Worm (Caenorhabditis elegans) whole organism, L3 larva: ENCODE data around the gene lido-1.
"Not testable (repeated sequence)": the region's sequence is repeated elsewhere in the genome, so short reads cannot be mapped to it uniquely, and the experiment has no call there.

Experiments
- R02D3.7 ChIP-seq: fragments of 150-350 bp; optimal IDR thresholded peaks from 2 replicates; lab custom pipeline; 2014; ENCODE audit warnings: missing biosample characterization, missing genetic modification characterization
- ZK546.5 ChIP-seq: sonication (generic microtip); optimal IDR thresholded peaks from 2 replicates; lab custom pipeline; 2017; ENCODE audit warnings: missing biosample characterization, missing genetic modification characterization
- ama-1 ChIP-seq: fragments of 150-350 bp; optimal IDR thresholded peaks from 2 replicates; lab custom pipeline; 2018
- ceh-16 ChIP-seq: sonication (generic microtip); optimal IDR thresholded peaks from 2 replicates; lab custom pipeline; 2017; ENCODE audit warnings: missing biosample characterization, missing genetic modification characterization
- ceh-28 ChIP-seq: fragments of 150-350 bp; optimal IDR thresholded peaks from 2 replicates; lab custom pipeline; 2014; ENCODE audit warnings: missing biosample characterization, missing genetic modification reagents, missing genetic modification characterization
- ceh-82 ChIP-seq: fragments of 150-350 bp; optimal IDR thresholded peaks from 2 replicates; lab custom pipeline; 2014; ENCODE audit warnings: missing biosample characterization, missing genetic modification characterization
- ceh-9 ChIP-seq: sonication (generic microtip); optimal IDR thresholded peaks from 2 replicates; lab custom pipeline; 2018; ENCODE audit warnings: missing biosample characterization, missing genetic modification characterization
- daf-12 ChIP-seq: fragments of 150-350 bp; optimal IDR thresholded peaks from 2 replicates; lab custom pipeline; 2014; ENCODE audit warnings: missing biosample characterization, missing genetic modification reagents, missing genetic modification characterization
- egl-27 ChIP-seq: sonication (generic microtip); optimal IDR thresholded peaks from 4 replicates; lab custom pipeline; 2017; ENCODE audit warnings: missing biosample characterization, missing genetic modification reagents, missing genetic modification characterization
- egl-5 ChIP-seq: fragments of 150-350 bp; optimal IDR thresholded peaks from 2 replicates; lab custom pipeline; 2017; ENCODE audit warnings: missing biosample characterization, missing genetic modification reagents, missing genetic modification characterization, inconsistent platforms
- elt-2 ChIP-seq: sonication (generic microtip); optimal IDR thresholded peaks from 2 replicates; lab custom pipeline; 2016; ENCODE audit warnings: missing genetic modification reagents, mild to moderate bottlenecking, missing genetic modification characterization, missing compliant biosample characterization
- eor-1 ChIP-seq, 2 experiments: fragments of 150-350 bp; optimal IDR thresholded peaks; 2 replicates each; lab custom pipeline; 2014 to 2018; ENCODE audit warnings: missing biosample characterization in 2 of 2, missing genetic modification characterization in 2 of 2
- fkh-10 ChIP-seq: sonication (generic microtip); optimal IDR thresholded peaks from 2 replicates; lab custom pipeline; 2017; ENCODE audit warnings: missing biosample characterization, missing genetic modification reagents, missing genetic modification characterization
- fkh-2 ChIP-seq: fragments of 150-350 bp; optimal IDR thresholded peaks from 2 replicates; lab custom pipeline; 2014; ENCODE audit warnings: missing biosample characterization, missing genetic modification reagents, missing genetic modification characterization
- fos-1 ChIP-seq: fragments of 150-350 bp; optimal IDR thresholded peaks from 2 replicates; lab custom pipeline; 2014; ENCODE audit warnings: missing biosample characterization, missing genetic modification characterization
- hmg-11 ChIP-seq: sonication (generic microtip); optimal IDR thresholded peaks from 2 replicates; lab custom pipeline; 2016; ENCODE audit warnings: missing genetic modification characterization, missing compliant biosample characterization
- jun-1 ChIP-seq: fragments of 150-350 bp; optimal IDR thresholded peaks from 2 replicates; lab custom pipeline; 2014; ENCODE audit warnings: missing biosample characterization, missing genetic modification reagents, missing genetic modification characterization
- lin-39 ChIP-seq: fragments of 150-350 bp; optimal IDR thresholded peaks from 2 replicates; lab custom pipeline; 2018; ENCODE audit warnings: missing biosample characterization, missing genetic modification reagents, missing genetic modification characterization
- lsy-12 ChIP-seq: sonication (generic microtip); optimal IDR thresholded peaks from 2 replicates; lab custom pipeline; 2016; ENCODE audit warnings: mild to moderate bottlenecking, missing genetic modification characterization, missing compliant biosample characterization
- mdl-1 ChIP-seq: fragments of 150-350 bp; optimal IDR thresholded peaks from 2 replicates; lab custom pipeline; 2014; ENCODE audit warnings: missing biosample characterization, missing genetic modification characterization
- nfya-1 ChIP-seq: sonication (generic microtip); optimal IDR thresholded peaks from 2 replicates; lab custom pipeline; 2017; ENCODE audit warnings: missing genetic modification characterization, mild to moderate bottlenecking, missing compliant biosample characterization, antibody characterized with exemption, moderate library complexity; ENCODE audit not compliant: insufficient read depth
- nhr-23 ChIP-seq: fragments of 150-350 bp; optimal IDR thresholded peaks from 2 replicates; lab custom pipeline; 2014; ENCODE audit warnings: missing biosample characterization, missing genetic modification reagents, missing genetic modification characterization
- nhr-237 ChIP-seq: fragments of 150-350 bp; optimal IDR thresholded peaks from 2 replicates; lab custom pipeline; 2014; ENCODE audit warnings: missing biosample characterization, missing genetic modification characterization
- nhr-28 ChIP-seq: fragments of 150-350 bp; optimal IDR thresholded peaks from 2 replicates; lab custom pipeline; 2014; ENCODE audit warnings: missing biosample characterization, missing genetic modification characterization
- nhr-43 ChIP-seq: sonication (generic microtip); optimal IDR thresholded peaks from 2 replicates; lab custom pipeline; 2016; ENCODE audit warnings: mild to moderate bottlenecking, missing genetic modification characterization, missing compliant biosample characterization; ENCODE audit not compliant: poor library complexity, severe bottlenecking
- nhr-77 ChIP-seq: fragments of 150-350 bp; optimal IDR thresholded peaks from 2 replicates; lab custom pipeline; 2014; ENCODE audit warnings: missing biosample characterization, missing genetic modification characterization
- pha-4 ChIP-seq: fragments of 150-350 bp; optimal IDR thresholded peaks from 2 replicates; lab custom pipeline; 2014; ENCODE audit warnings: missing biosample characterization, missing genetic modification reagents, missing genetic modification characterization
- pqm-1 ChIP-seq: fragments of 150-350 bp; optimal IDR thresholded peaks from 2 replicates; lab custom pipeline; 2017; ENCODE audit warnings: missing biosample characterization, missing genetic modification characterization, inconsistent platforms
- sea-2 ChIP-seq: fragments of 150-350 bp; sonication (generic microtip); optimal IDR thresholded peaks from 4 replicates; lab custom pipeline; 2014; ENCODE audit warnings: missing biosample characterization, missing genetic modification reagents, missing genetic modification characterization
- skn-1 ChIP-seq: fragments of 150-350 bp; optimal IDR thresholded peaks from 2 replicates; lab custom pipeline; 2014; ENCODE audit warnings: missing biosample characterization, missing genetic modification characterization
- snpc-4 ChIP-seq: fragments of 150-350 bp; optimal IDR thresholded peaks from 2 replicates; lab custom pipeline; 2014; ENCODE audit warnings: missing biosample characterization, missing genetic modification characterization
- tbx-2 ChIP-seq: sonication (generic microtip); optimal IDR thresholded peaks from 2 replicates; lab custom pipeline; 2016; ENCODE audit warnings: mild to moderate bottlenecking, missing genetic modification characterization, missing compliant biosample characterization
- unc-39 ChIP-seq: sonication (generic microtip); optimal IDR thresholded peaks from 4 replicates; lab custom pipeline; 2017; ENCODE audit warnings: missing biosample characterization, missing genetic modification characterization
- unc-62 ChIP-seq: fragments of 150-350 bp; sonication (generic microtip); optimal IDR thresholded peaks from 4 replicates; lab custom pipeline; 2014; ENCODE audit warnings: missing biosample characterization, missing genetic modification reagents, missing genetic modification characterization
- zag-1 ChIP-seq: fragments of 150-350 bp; optimal IDR thresholded peaks from 2 replicates; lab custom pipeline; 2014; ENCODE audit warnings: missing biosample characterization, missing genetic modification characterization
- ztf-11 ChIP-seq: fragments of 150-350 bp; optimal IDR thresholded peaks from 2 replicates; lab custom pipeline; 2014; ENCODE audit warnings: missing biosample characterization, missing genetic modification characterization
- ztf-4 ChIP-seq: fragments of 150-350 bp; optimal IDR thresholded peaks from 2 replicates; lab custom pipeline; 2014; ENCODE audit warnings: missing biosample characterization, missing genetic modification characterization

The lido-1 gene

DNA sequence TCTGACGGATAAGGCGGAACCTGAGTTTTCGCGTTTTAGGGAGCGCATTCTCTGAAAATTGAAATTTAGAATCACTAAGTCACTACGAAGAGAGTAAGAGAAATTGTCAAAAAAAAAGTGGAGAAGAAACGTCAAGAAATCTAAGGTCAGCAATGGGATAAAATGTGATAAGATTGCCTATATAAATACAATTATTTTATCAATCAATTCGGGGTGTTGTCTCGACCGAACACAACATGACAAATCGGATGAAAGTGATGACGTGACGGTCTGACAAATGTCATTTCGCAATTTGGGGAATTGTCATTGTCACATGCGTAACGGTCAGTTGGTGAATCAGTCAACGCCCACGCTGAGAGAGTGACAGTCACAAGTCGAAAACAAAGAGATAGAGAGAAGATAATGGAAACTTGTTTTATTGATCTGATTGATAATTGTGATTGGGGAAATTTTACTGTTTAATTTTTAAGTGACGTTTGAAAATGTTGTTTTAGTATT lies 41.8 kb upstream of the lido-1 start, which contains the start of gene cnp-3 (continued):
- TF ChIP-seq nhr-237 (tag; lab: Kevin White, UChicago) (no peak), lsy-12 (no peak), ZK546.5 (tag; lab: Kevin White, UChicago) (no peak), fkh-2 (tag; lab: Kevin White, UChicago) (no peak), skn-1 (peak; percentile 75), mdl-1 (no peak), R02D3.7 (tag; lab: Kevin White, UChicago) (no peak)

DNA sequence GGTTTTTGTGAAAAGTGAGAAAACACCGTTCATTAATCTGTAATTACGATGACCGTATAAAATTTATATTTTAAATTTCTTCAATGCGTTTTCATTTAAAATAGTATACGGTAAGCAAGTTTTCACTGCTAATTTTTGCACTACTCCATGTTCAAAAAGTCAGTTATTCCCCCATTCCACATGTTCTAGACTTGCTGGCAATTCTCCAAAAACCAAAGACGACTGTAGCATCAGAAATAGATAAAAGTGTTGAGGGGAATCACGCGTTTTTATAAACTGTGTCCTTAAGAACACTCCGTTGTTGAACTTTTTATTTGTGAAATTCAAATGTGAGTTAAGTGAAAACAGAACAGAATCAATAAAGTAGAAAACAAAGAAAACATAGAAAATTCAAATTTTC lies 39.3 kb upstream of the lido-1 start:
- TF ChIP-seq nhr-77 (tag; lab: Kevin White, UChicago) (no peak), nfya-1 (tag; lab: Kevin White, UChicago) (no peak), ztf-4 (no peak), daf-12 (tag; lab: Kevin White, UChicago) (no peak), nhr-23 (tag; lab: Kevin White, UChicago) (no peak), mdl-1 (no peak), fkh-10 (GFP tag; lab: Kevin White, UChicago) (no peak), lin-39 (tag; lab: Kevin White, UChicago) (no peak), nhr-237 (tag; lab: Kevin White, UChicago) (no peak), ceh-9 (no peak), elt-2 (peak; percentile 78), unc-62 (GFP tag; lab: Kevin White, UChicago) (no peak), skn-1 (no peak), fkh-2 (tag; lab: Kevin White, UChicago) (no peak), ama-1 (peak; percentile 74), nhr-28 (tag; lab: Kevin White, UChicago) (no peak), R02D3.7 (tag; lab: Kevin White, UChicago) (no peak), unc-39 (tag; lab: Kevin White, UChicago) (no peak), ztf-11 (tag; lab: Kevin White, UChicago) (no peak), pha-4 (tag; lab: Kevin White, UChicago) (peak; percentile 38), snpc-4 (tag; lab: Kevin White, UChicago) (no peak), eor-1 (tag; optimal IDR thresholded peaks at IDR 0.05; lab: Kevin White, UChicago) (no peak), jun-1 (peak; percentile 13), pqm-1 (tag; lab: Kevin White, UChicago) (peak; percentile 40), egl-5 (no peak), nhr-43 (no peak)
- TF ChIP-seq, all 47 proteins: peak for 5

DNA sequence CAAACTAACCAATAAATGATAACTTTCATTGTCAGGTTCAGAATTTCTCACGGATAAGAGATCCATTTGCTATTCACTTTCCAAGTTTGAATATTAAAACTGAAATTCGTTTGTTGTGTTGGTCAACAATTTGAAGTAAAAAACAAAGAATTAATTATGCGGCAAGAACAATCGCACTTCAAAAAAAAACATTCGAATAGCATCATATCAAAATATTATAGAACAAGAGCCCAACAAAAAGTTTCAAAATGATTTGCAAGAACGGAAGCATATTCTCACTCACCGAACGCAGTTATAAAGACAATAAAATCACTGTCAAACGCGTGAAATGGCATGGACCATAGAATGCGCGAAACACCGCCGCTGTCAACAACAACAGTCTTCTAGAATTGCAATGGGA lies 38.1 kb upstream of the lido-1 start, which contains the start of gene K09E3.7:
Gene K09E3.7 (minus strand): TSS at position 101 of the 400 bp plus-strand sequence.
- no peak for TF ChIP-seq fkh-10 (GFP tag; lab: Kevin White, UChicago)

DNA sequence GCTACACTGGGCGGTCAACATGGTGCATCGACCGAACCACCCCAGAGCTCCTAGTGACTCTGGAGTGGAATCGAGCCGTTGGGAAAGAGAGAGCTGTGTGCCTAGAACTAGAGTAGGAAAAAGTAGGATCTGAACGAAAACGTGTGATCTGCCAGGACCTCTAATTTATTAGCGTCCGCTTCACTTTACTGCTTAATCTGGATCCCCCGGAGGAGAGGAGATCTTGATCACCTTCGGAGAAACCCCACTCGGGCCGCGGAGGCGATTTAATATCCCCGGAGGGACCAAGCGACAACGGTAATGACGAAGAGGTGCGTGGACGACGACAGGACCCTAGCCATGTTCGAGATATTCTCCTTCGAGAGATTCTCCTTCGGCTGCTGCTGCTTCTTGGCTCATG lies 21.0 kb upstream of the lido-1 start, which contains the start of gene K09E3.2:
Gene K09E3.2 (plus strand): TSS at position 301 of the 400 bp plus-strand sequence.
- TF ChIP-seq nhr-43; pha-4 (tag; lab: Kevin White, UChicago); R02D3.7 (tag; lab: Kevin White, UChicago): not testable (repeated sequence)

DNA sequence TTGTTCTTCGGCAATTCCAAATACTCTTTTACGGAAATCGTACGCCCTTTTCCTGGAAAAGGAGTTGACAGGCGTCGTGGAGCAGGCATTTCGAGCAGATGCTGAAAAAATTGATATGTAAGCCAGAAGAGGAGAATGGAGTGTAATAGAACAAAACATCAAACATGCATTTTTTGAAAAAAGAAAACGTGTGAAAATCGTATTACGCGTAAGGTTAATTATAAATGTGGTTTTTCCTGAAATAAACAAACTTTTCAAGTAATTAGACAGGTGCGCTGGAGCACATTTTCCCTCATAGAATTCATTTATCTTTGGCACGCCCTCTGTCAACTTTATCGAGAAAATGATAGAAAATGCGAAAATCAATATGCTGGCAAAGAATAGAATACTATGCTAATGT lies 18.7 kb upstream of the lido-1 start, which contains the start of gene lido-6:
Gene lido-6 (minus strand): TSS at position 101 of the 400 bp plus-strand sequence.
- TF ChIP-seq egl-5 (no peak), zag-1 (tag; lab: Kevin White, UChicago) (no peak), fkh-2 (tag; lab: Kevin White, UChicago) (no peak), ceh-82 (tag; lab: Kevin White, UChicago) (no peak), hmg-11 (tag; lab: Kevin White, UChicago) (no peak), lin-39 (tag; lab: Kevin White, UChicago) (no peak), R02D3.7 (tag; lab: Kevin White, UChicago) (no peak), tbx-2 (tag; lab: Kevin White, UChicago) (no peak), elt-2 (no peak), ztf-11 (tag; lab: Kevin White, UChicago) (no peak), ceh-16 (tag; lab: Kevin White, UChicago) (no peak), nhr-43 (no peak), nhr-77 (tag; lab: Kevin White, UChicago) (no peak), egl-27 (tag; lab: Kevin White, UChicago) (no peak), fos-1 (tag; lab: Kevin White, UChicago) (no peak), sea-2 (GFP tag; lab: Kevin White, UChicago) (no peak), ceh-28 (tag; lab: Kevin White, UChicago) (no peak), nhr-237 (tag; lab: Kevin White, UChicago) (no peak), nhr-28 (tag; lab: Kevin White, UChicago) (no peak), skn-1 (no peak)
